Fruit fly (Drosophila melanogaster) whole organism, pupa: ENCODE results near the gene rempA.

ENCODE experiments used
- CG10348 ChIP-seq: fragments of 200-800 bp; sonication (Bioruptor generic); IDR thresholded peaks from 2 replicates; pipeline ENCODE4 v1.3.6; 2022; ENCODE audit warnings: missing biosample characterization, missing genetic modification characterization
- CG12605 ChIP-seq: fragments of 200-800 bp; sonication (Bioruptor generic); IDR thresholded peaks from 2 replicates; pipeline ENCODE4 v1.3.6; 2022; ENCODE audit warnings: missing biosample characterization, missing genetic modification characterization
- CG13204 ChIP-seq: fragments of 200-800 bp; sonication (Bioruptor generic); optimal IDR thresholded peaks from 2 replicates; lab custom pipeline; 2018; ENCODE audit warnings: missing biosample characterization, mild to moderate bottlenecking, missing genetic modification characterization, moderate library complexity
- CG14655 ChIP-seq: fragments of 200-800 bp; sonication (Bioruptor generic); optimal IDR thresholded peaks from 3 replicates; lab custom pipeline; 2017; ENCODE audit warnings: mild to moderate bottlenecking, missing biosample characterization, missing genetic modification reagents, missing genetic modification characterization
- CG15710 ChIP-seq: fragments of 200-800 bp; sonication (Bioruptor generic); optimal IDR thresholded peaks from 2 replicates; lab custom pipeline; 2018; ENCODE audit warnings: missing biosample characterization, mild to moderate bottlenecking, missing genetic modification characterization, moderate library complexity
- CG17806 ChIP-seq: fragments of 200-800 bp; sonication (Bioruptor generic); optimal IDR thresholded peaks from 2 replicates; lab custom pipeline; 2018; ENCODE audit warnings: missing biosample characterization, mild to moderate bottlenecking, missing genetic modification characterization, moderate library complexity
- CG32121 ChIP-seq: fragments of 200-800 bp; sonication (Bioruptor generic); IDR thresholded peaks from 2 replicates; pipeline ENCODE4 v1.3.6; 2022; ENCODE audit warnings: missing biosample characterization, missing genetic modification characterization
- CG34367 ChIP-seq: fragments of 200-800 bp; sonication (Bioruptor generic); optimal IDR thresholded peaks from 2 replicates; lab custom pipeline; 2018; ENCODE audit warnings: missing biosample characterization, mild to moderate bottlenecking, missing genetic modification characterization
- CG8159 ChIP-seq: fragments of 200-800 bp; sonication (Bioruptor generic); optimal IDR thresholded peaks from 3 replicates; lab custom pipeline; 2018; ENCODE audit warnings: missing biosample characterization, mild to moderate bottlenecking, missing genetic modification characterization, moderate library complexity
- CG8301 ChIP-seq: fragments of 200-800 bp; sonication (Bioruptor generic); optimal IDR thresholded peaks from 2 replicates; lab custom pipeline; 2018; ENCODE audit warnings: missing biosample characterization, mild to moderate bottlenecking, missing genetic modification characterization
- CG9948 ChIP-seq: fragments of 200-800 bp; sonication (Bioruptor generic); optimal IDR thresholded peaks from 2 replicates; lab custom pipeline; 2018; ENCODE audit warnings: missing biosample characterization, mild to moderate bottlenecking, missing genetic modification characterization, moderate library complexity
- D1 ChIP-seq: fragments of 200-800 bp; sonication (Bioruptor generic); optimal IDR thresholded peaks from 2 replicates; lab custom pipeline; 2018; ENCODE audit warnings: missing biosample characterization, mild to moderate bottlenecking, missing genetic modification characterization, moderate library complexity
- EcR ChIP-seq: fragments of 200-800 bp; sonication (Bioruptor generic); optimal IDR thresholded peaks from 3 replicates; lab custom pipeline; 2019; ENCODE audit warnings: missing biosample characterization, missing genetic modification characterization, mild to moderate bottlenecking, moderate library complexity, missing genetic modification reagents
- Ets98B ChIP-seq: fragments of 200-800 bp; sonication (Bioruptor generic); IDR thresholded peaks from 2 replicates; pipeline ENCODE4 v1.3.6; 2022; ENCODE audit warnings: missing biosample characterization, missing genetic modification characterization
- Pif1B ChIP-seq: fragments of 200-800 bp; sonication (Bioruptor generic); optimal IDR thresholded peaks from 3 replicates; lab custom pipeline; 2016; ENCODE audit warnings: missing biosample characterization, missing genetic modification characterization
- fd96Ca ChIP-seq: fragments of 200-800 bp; sonication (Bioruptor generic); IDR thresholded peaks from 3 replicates; pipeline ENCODE4 v1.3.6; 2022; ENCODE audit warnings: missing biosample characterization, missing genetic modification characterization
- gl ChIP-seq: fragments of 200-800 bp; sonication (Bioruptor generic); optimal IDR thresholded peaks from 2 replicates; lab custom pipeline; 2018; ENCODE audit warnings: missing biosample characterization, mild to moderate bottlenecking, missing genetic modification characterization
- rn ChIP-seq: fragments of 200-800 bp; sonication (Bioruptor generic); IDR thresholded peaks from 2 replicates; pipeline ENCODE4 v1.3.6; 2022; ENCODE audit warnings: missing biosample characterization, missing genetic modification characterization

rempA gene

dm6 chr2L:506443-506842 is 53.7 kb downstream of the rempA start:
- TF ChIP-seq Ets98B (GFP tag; lab: Robert Waterston, UW), result no peak
- no peak for TF ChIP-seq CG10348
- no peak for TF ChIP-seq CG13204 (GFP tag; lab: Kevin White, UChicago)
- no peak for TF ChIP-seq EcR
- TF ChIP-seq D1, result no peak
- no peak for TF ChIP-seq CG8301 (tag; lab: Kevin White, UChicago)
- TF ChIP-seq fd96Ca (GFP tag; lab: Robert Waterston, UW), result no peak
- no peak for TF ChIP-seq CG34367 (tag; lab: Kevin White, UChicago)
- TF ChIP-seq CG17806 (tag; lab: Kevin White, UChicago), result no peak
- TF ChIP-seq CG12605, result no peak
- TF ChIP-seq Pif1B (GFP tag; lab: Kevin White, UChicago), result no peak
- TF ChIP-seq CG14655 (GFP tag; lab: Kevin White, UChicago), result no peak
- TF ChIP-seq CG8159, result no peak
- no peak for TF ChIP-seq CG32121
- TF ChIP-seq gl (tag; lab: Kevin White, UChicago), result no peak
- TF ChIP-seq CG15710 (tag; lab: Kevin White, UChicago), result no peak

dm6 chr2L:505009-505408 is 55.1 kb downstream of the rempA start:
- TF ChIP-seq rn (GFP tag; lab: Robert Waterston, UW) (no peak), CG34367 (tag; lab: Kevin White, UChicago) (no peak), D1 (no peak), CG8301 (tag; lab: Kevin White, UChicago) (no peak), CG12605 (no peak), EcR (no peak), CG15710 (tag; lab: Kevin White, UChicago) (no peak), CG9948 (tag; lab: Kevin White, UChicago) (no peak), CG17806 (tag; lab: Kevin White, UChicago) (no peak), Ets98B (GFP tag; lab: Robert Waterston, UW) (no peak), Pif1B (GFP tag; lab: Kevin White, UChicago) (no peak)
